Fruit fly (Drosophila melanogaster) whole organism, embryonic: ENCODE data around the gene Hph.

Source experiments
- Bgb ChIP-seq: fragments of 200-800 bp; sonication (Bioruptor generic); IDR thresholded peaks from 2 replicates; pipeline ENCODE4 v1.3.6; 2022; ENCODE audit warnings: missing biosample characterization, missing genetic modification characterization; ENCODE audit not compliant: partially characterized antibody
- BtbVII ChIP-seq: fragments of 200-800 bp; sonication (Bioruptor generic); optimal IDR thresholded peaks from 3 replicates; lab custom pipeline; 2017; ENCODE audit warnings: missing biosample characterization, mild to moderate bottlenecking, missing genetic modification characterization
- CG13287 ChIP-seq: fragments of 200-800 bp; sonication (Bioruptor generic); IDR thresholded peaks from 2 replicates; pipeline ENCODE4 v1.3.6; 2022; ENCODE audit warnings: missing biosample characterization, missing genetic modification characterization; ENCODE audit not compliant: partially characterized antibody
- CG15601 ChIP-seq: fragments of 200-800 bp; sonication (Bioruptor generic); optimal IDR thresholded peaks from 3 replicates; lab custom pipeline; 2019; ENCODE audit warnings: missing biosample characterization, mild to moderate bottlenecking, missing genetic modification characterization, moderate library complexity
- CG16779 ChIP-seq: fragments of 200-800 bp; sonication (Bioruptor generic); IDR thresholded peaks from 2 replicates; pipeline ENCODE4 v1.3.6; 2022; ENCODE audit warnings: missing biosample characterization, missing genetic modification characterization
- CG17186 ChIP-seq: fragments of 200-800 bp; sonication (Bioruptor generic); optimal IDR thresholded peaks from 3 replicates; lab custom pipeline; 2017; ENCODE audit warnings: missing biosample characterization, missing genetic modification reagents, missing genetic modification characterization
- CG17829 ChIP-seq: fragments of 200-800 bp; optimal IDR thresholded peaks from 2 replicates; lab custom pipeline; 2019; ENCODE audit warnings: missing biosample characterization, mild to moderate bottlenecking, missing genetic modification characterization, moderate library complexity
- CG2678 ChIP-seq: fragments of 200-800 bp; sonication (Bioruptor generic); optimal IDR thresholded peaks from 3 replicates; lab custom pipeline; 2019; ENCODE audit warnings: missing biosample characterization, mild to moderate bottlenecking, missing genetic modification characterization, moderate library complexity
- CG2875 ChIP-seq: fragments of 200-800 bp; sonication (Bioruptor generic); optimal IDR thresholded peaks from 2 replicates; lab custom pipeline; 2017; ENCODE audit warnings: missing biosample characterization, mild to moderate bottlenecking, missing genetic modification characterization, missing genetic modification reagents
- CG2889 ChIP-seq: fragments of 200-800 bp; sonication (Bioruptor generic); IDR thresholded peaks from 3 replicates; pipeline ENCODE4 v1.3.6; 2022; ENCODE audit warnings: missing biosample characterization, missing genetic modification characterization
- CG30020 ChIP-seq: fragments of 200-800 bp; optimal IDR thresholded peaks from 2 replicates; lab custom pipeline; 2019; ENCODE audit warnings: missing biosample characterization, mild to moderate bottlenecking, missing genetic modification characterization, moderate library complexity
- CG31388 ChIP-seq: fragments of 200-800 bp; sonication (Bioruptor generic); optimal IDR thresholded peaks from 2 replicates; lab custom pipeline; 2016; ENCODE audit warnings: missing biosample characterization, missing genetic modification characterization
- CG3281 ChIP-seq: fragments of 200-800 bp; sonication (Bioruptor generic); optimal IDR thresholded peaks from 3 replicates; lab custom pipeline; 2017; ENCODE audit warnings: missing biosample characterization, mild to moderate bottlenecking, missing genetic modification characterization
- CG33557 ChIP-seq: fragments of 200-800 bp; sonication (Bioruptor generic); optimal IDR thresholded peaks from 2 replicates; lab custom pipeline; 2019; ENCODE audit warnings: missing biosample characterization, mild to moderate bottlenecking, missing genetic modification characterization, moderate library complexity
- CG4617 ChIP-seq: fragments of 200-800 bp; sonication (Bioruptor generic); optimal IDR thresholded peaks from 3 replicates; lab custom pipeline; 2016; ENCODE audit warnings: missing biosample characterization, missing genetic modification characterization, borderline replicate concordance
- CG8290 ChIP-seq, 3 experiments: fragments of 200-800 bp; sonication (Bioruptor generic); optimal IDR thresholded peaks; 2 replicates each; lab custom pipeline; 2016 to 2019; ENCODE audit warnings: missing biosample characterization in 3 of 3, missing genetic modification characterization in 3 of 3, mild to moderate bottlenecking in 2 of 3, moderate library complexity in 1 of 3
- CG9215 ChIP-seq: fragments of 200-800 bp; sonication (Bioruptor generic); IDR thresholded peaks from 2 replicates; pipeline ENCODE4 v1.3.6; 2022; ENCODE audit warnings: missing biosample characterization, missing genetic modification characterization
- CG9797 ChIP-seq: fragments of 200-800 bp; sonication (Bioruptor generic); optimal IDR thresholded peaks from 3 replicates; lab custom pipeline; 2018; ENCODE audit warnings: missing biosample characterization, mild to moderate bottlenecking, missing genetic modification characterization
- CG9932 ChIP-seq: fragments of 200-800 bp; sonication (Bioruptor generic); IDR thresholded peaks from 2 replicates; pipeline ENCODE4 v1.3.6; 2022; ENCODE audit warnings: missing biosample characterization, missing genetic modification characterization
- CTCF ChIP-seq: fragments of 200-800 bp; sonication (Bioruptor generic); optimal IDR thresholded peaks from 2 replicates; lab custom pipeline; 2017; ENCODE audit warnings: missing biosample characterization, mild to moderate bottlenecking, missing genetic modification characterization, moderate library complexity
- CkIIα-i1 ChIP-seq: fragments of 200-800 bp; sonication (Bioruptor generic); IDR thresholded peaks from 2 replicates; pipeline ENCODE4 v1.3.6; 2022; ENCODE audit warnings: missing biosample characterization, missing genetic modification characterization
- CoRest ChIP-seq: fragments of 200-800 bp; sonication (Bioruptor generic); optimal IDR thresholded peaks from 3 replicates; lab custom pipeline; 2018; ENCODE audit warnings: missing biosample characterization, mild to moderate bottlenecking, missing genetic modification characterization, moderate library complexity
- Dip3 ChIP-seq: fragments of 200-800 bp; sonication (Bioruptor generic); optimal IDR thresholded peaks from 3 replicates; lab custom pipeline; 2016; ENCODE audit warnings: missing biosample characterization, missing genetic modification characterization
- E2f2 ChIP-seq: fragments of 200-800 bp; sonication (Bioruptor generic); IDR thresholded peaks from 2 replicates; pipeline ENCODE4 v1.3.6; 2022; ENCODE audit warnings: missing biosample characterization, missing genetic modification characterization
- HLH54F ChIP-seq: fragments of 200-800 bp; sonication (Bioruptor generic); optimal IDR thresholded peaks from 3 replicates; lab custom pipeline; 2016; ENCODE audit warnings: missing biosample characterization, missing genetic modification characterization
- HmgD ChIP-seq: fragments of 200-800 bp; sonication (Bioruptor generic); optimal IDR thresholded peaks from 3 replicates; lab custom pipeline; 2016; ENCODE audit warnings: missing biosample characterization, missing genetic modification characterization
- Hmr ChIP-seq: fragments of 200-800 bp; sonication (Bioruptor generic); optimal IDR thresholded peaks from 3 replicates; lab custom pipeline; 2017; ENCODE audit warnings: mild to moderate bottlenecking, missing biosample characterization, missing genetic modification reagents, missing genetic modification characterization
- Hsf ChIP-seq: fragments of 200-800 bp; sonication (Bioruptor generic); optimal IDR thresholded peaks from 3 replicates; lab custom pipeline; 2016; ENCODE audit warnings: missing biosample characterization, missing genetic modification characterization
- Lhr ChIP-seq: fragments of 200-800 bp; sonication (Bioruptor generic); optimal IDR thresholded peaks from 3 replicates; lab custom pipeline; 2017; ENCODE audit warnings: mild to moderate bottlenecking, missing biosample characterization, missing genetic modification reagents, missing genetic modification characterization
- Nf-YC ChIP-seq: fragments of 200-800 bp; optimal IDR thresholded peaks from 3 replicates; lab custom pipeline; 2019; ENCODE audit warnings: missing biosample characterization, mild to moderate bottlenecking, missing genetic modification characterization, moderate library complexity
- Spps ChIP-seq: fragments of 200-800 bp; sonication (Bioruptor generic); optimal IDR thresholded peaks from 2 replicates; lab custom pipeline; 2018; ENCODE audit warnings: missing biosample characterization, mild to moderate bottlenecking, missing genetic modification characterization
- Sry-β ChIP-seq: fragments of 200-800 bp; sonication (Bioruptor generic); optimal IDR thresholded peaks from 2 replicates; lab custom pipeline; 2018; ENCODE audit warnings: missing biosample characterization, mild to moderate bottlenecking, missing genetic modification characterization, moderate library complexity
- Xrp1 ChIP-seq: fragments of 200-800 bp; sonication (Bioruptor generic); IDR thresholded peaks from 2 replicates; pipeline ENCODE4 v1.3.6; 2022; ENCODE audit warnings: missing biosample characterization, missing genetic modification characterization
- amos ChIP-seq: fragments of 200-800 bp; sonication (Bioruptor generic); IDR thresholded peaks from 2 replicates; pipeline ENCODE4 v1.3.6; 2022; ENCODE audit warnings: missing biosample characterization, missing genetic modification characterization; ENCODE audit not compliant: partially characterized antibody
- bigmax ChIP-seq: fragments of 200-800 bp; sonication (Bioruptor generic); optimal IDR thresholded peaks from 2 replicates; lab custom pipeline; 2018; ENCODE audit warnings: missing biosample characterization, mild to moderate bottlenecking, missing genetic modification characterization
- cato ChIP-seq: fragments of 200-800 bp; sonication (Bioruptor generic); optimal IDR thresholded peaks from 2 replicates; lab custom pipeline; 2016; ENCODE audit warnings: missing biosample characterization, missing genetic modification characterization, borderline replicate concordance
- cg ChIP-seq: fragments of 200-800 bp; sonication (Bioruptor generic); optimal IDR thresholded peaks from 3 replicates; lab custom pipeline; 2019; ENCODE audit warnings: missing biosample characterization, mild to moderate bottlenecking, missing genetic modification characterization, moderate library complexity
- da ChIP-seq: fragments of 200-800 bp; sonication (Bioruptor generic); optimal IDR thresholded peaks from 2 replicates; lab custom pipeline; 2016; ENCODE audit warnings: missing biosample characterization, missing genetic modification characterization
- dm ChIP-seq: fragments of 200-800 bp; sonication (Bioruptor generic); optimal IDR thresholded peaks from 3 replicates; lab custom pipeline; 2016; ENCODE audit warnings: missing biosample characterization, missing genetic modification characterization
- dmrt99B ChIP-seq: fragments of 200-800 bp; sonication (Bioruptor generic); optimal IDR thresholded peaks from 2 replicates; lab custom pipeline; 2018; ENCODE audit warnings: missing biosample characterization, mild to moderate bottlenecking, missing genetic modification characterization, moderate library complexity
- dysf ChIP-seq: fragments of 200-800 bp; sonication (Bioruptor generic); IDR thresholded peaks from 3 replicates; pipeline ENCODE4 v1.3.6; 2022; ENCODE audit warnings: missing biosample characterization, missing genetic modification characterization
- ewg ChIP-seq: fragments of 200-800 bp; sonication (Bioruptor generic); optimal IDR thresholded peaks from 3 replicates; lab custom pipeline; 2017; ENCODE audit warnings: mild to moderate bottlenecking, missing biosample characterization, missing genetic modification reagents, missing genetic modification characterization
- lola ChIP-seq, 3 experiments: fragments of >200 bp in 2 of 3; fragments of 200-800 bp in 1 of 3; sonication (Bioruptor generic) in 1 of 3; optimal IDR thresholded peaks; 2 replicates each; lab custom pipeline; 2017 to 2019; ENCODE audit warnings: missing biosample characterization in 3 of 3, missing genetic modification characterization in 3 of 3, mild to moderate bottlenecking in 1 of 3, moderate library complexity in 1 of 3
- pita ChIP-seq: fragments of 200-800 bp; sonication (Bioruptor generic); optimal IDR thresholded peaks from 2 replicates; lab custom pipeline; 2017; ENCODE audit warnings: missing biosample characterization, mild to moderate bottlenecking, missing genetic modification characterization
- salm ChIP-seq: fragments of 200-800 bp; sonication (Bioruptor generic); optimal IDR thresholded peaks from 2 replicates; lab custom pipeline; 2018; ENCODE audit warnings: missing biosample characterization, mild to moderate bottlenecking, missing genetic modification characterization
- schlank ChIP-seq: fragments of 200-800 bp; sonication (Bioruptor generic); optimal IDR thresholded peaks from 2 replicates; lab custom pipeline; 2018; ENCODE audit warnings: missing biosample characterization, mild to moderate bottlenecking, missing genetic modification characterization
- shn ChIP-seq: fragments of 200-800 bp; sonication (Bioruptor generic); optimal IDR thresholded peaks from 3 replicates; lab custom pipeline; 2016; ENCODE audit warnings: missing biosample characterization, missing genetic modification characterization
- tap ChIP-seq: fragments of 200-800 bp; optimal IDR thresholded peaks from 3 replicates; lab custom pipeline; 2019; ENCODE audit warnings: missing biosample characterization, mild to moderate bottlenecking, missing genetic modification characterization, moderate library complexity
- trh ChIP-seq: fragments of 200-800 bp; sonication (Bioruptor generic); optimal IDR thresholded peaks from 2 replicates; lab custom pipeline; 2016; ENCODE audit warnings: missing biosample characterization, missing genetic modification characterization
- twi ChIP-seq: fragments of 200-800 bp; optimal IDR thresholded peaks from 2 replicates; lab custom pipeline; 2019; ENCODE audit warnings: missing biosample characterization, mild to moderate bottlenecking, missing genetic modification characterization, moderate library complexity
- vvl ChIP-seq: fragments of 200-800 bp; sonication (Bioruptor generic); IDR thresholded peaks from 2 replicates; pipeline ENCODE4 v1.3.6; 2022; ENCODE audit warnings: missing biosample characterization, missing genetic modification characterization

The Hph gene

DNA sequence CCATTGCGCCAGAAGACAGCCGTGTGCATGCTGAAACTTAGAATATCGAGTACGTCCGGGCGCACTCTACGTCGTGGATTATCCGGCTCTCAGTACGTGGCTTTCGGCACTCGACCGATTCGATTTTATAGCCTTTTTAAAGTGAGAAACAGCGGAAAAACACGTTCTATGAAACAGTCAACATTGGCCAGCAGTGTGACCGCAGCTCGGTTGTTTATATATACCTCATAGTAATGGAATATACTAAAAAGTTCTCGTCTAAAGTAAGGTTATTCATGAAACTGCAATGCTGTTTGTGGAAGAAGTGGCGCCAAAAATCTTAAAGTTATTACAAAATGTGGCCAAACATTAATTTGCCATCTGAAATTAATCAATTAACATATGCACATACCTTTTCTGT, 40.5 kb downstream of the Hph start (continued):
- TF ChIP-seq amos (GFP tag; lab: Robert Waterston, UW) (no peak), CG8290 (GFP tag; optimal IDR thresholded peaks at IDR 0.05; lab: Kevin White, UChicago) (no peak), CG8290 (tag; optimal IDR thresholded peaks at IDR 0.05; lab: Kevin White, UChicago) (peak in 1 of 2 experiments; percentile 35), tap (tag; lab: Kevin White, UChicago) (no peak), CG15601 (peak; percentile 21), Sry-β (GFP tag; lab: Kevin White, UChicago) (peak; percentile 14), trh (GFP tag; lab: Kevin White, UChicago) (no peak), cg (GFP tag; lab: Kevin White, UChicago) (no peak), CG9215 (GFP tag; lab: Robert Waterston, UW) (no peak), bigmax (GFP tag; lab: Kevin White, UChicago) (peak; percentile 86), lola (GFP tag; optimal IDR thresholded peaks at IDR 0.05; lab: Kevin White, UChicago) (no peak), Nf-YC (tag; lab: Kevin White, UChicago) (peak; percentile 7), Bgb (no peak), dm (GFP tag; lab: Kevin White, UChicago) (peak; percentile 27), Lhr (GFP tag; lab: Kevin White, UChicago) (peak; percentile 44), CG2889 (GFP tag; lab: Robert Waterston, UW) (no peak), dysf (no peak), HLH54F (no peak), twi (tag; lab: Kevin White, UChicago) (no peak), dmrt99B (tag; lab: Kevin White, UChicago) (no peak), CG17186 (GFP tag; lab: Kevin White, UChicago) (peak; percentile 44), Dip3 (GFP tag; lab: Kevin White, UChicago) (no peak), ewg (GFP tag; lab: Kevin White, UChicago) (no peak), da (GFP tag; lab: Kevin White, UChicago) (no peak), CG9932 (GFP tag; lab: Robert Waterston, UW) (no peak), CTCF (GFP tag; lab: Kevin White, UChicago) (peak; percentile 81), CG2875 (GFP tag; lab: Kevin White, UChicago) (no peak), BtbVII (GFP tag; lab: Kevin White, UChicago) (peak; percentile 1), pita (GFP tag; lab: Kevin White, UChicago) (no peak), CG13287 (peak; percentile 43; the same call in 1 of the 2 replicates), CG3281 (GFP tag; lab: Kevin White, UChicago) (no peak), CG33557 (no peak), vvl (GFP tag; lab: Robert Waterston, UW) (0 out of 2 replicates have a peak, but pooled peaks have one; percentile 7), CG9797 (GFP tag; lab: Kevin White, UChicago) (peak; percentile 82), Xrp1 (GFP tag; lab: Robert Waterston, UW) (no peak), schlank (tag; lab: Kevin White, UChicago) (no peak), Hmr (peak; percentile 24), E2f2 (peak; percentile 84), Hsf (GFP tag; lab: Kevin White, UChicago) (no peak), shn (GFP tag; lab: Kevin White, UChicago) (no peak), HmgD (peak; percentile 24), CkIIα-i1 (GFP tag; lab: Robert Waterston, UW) (no peak), CG16779 (GFP tag; lab: Robert Waterston, UW) (no peak), Spps (tag; lab: Kevin White, UChicago) (no peak), cato (GFP tag; lab: Kevin White, UChicago) (no peak), CoRest (tag; lab: Kevin White, UChicago) (no peak), CG2678 (tag; lab: Kevin White, UChicago) (no peak), CG30020 (tag; lab: Kevin White, UChicago) (peak; percentile 28), CG4617 (peak; percentile 54), CG31388 (GFP tag; lab: Kevin White, UChicago) (no peak), salm (tag; lab: Kevin White, UChicago) (no peak), CG17829 (tag; lab: Kevin White, UChicago) (peak; percentile 22)
